Fruit fly (Drosophila melanogaster): ENCODE measurements around the gene rictor.

- TF ChIP-seq Myc (optimal IDR thresholded peaks at IDR 0.05) (no peak), insv (optimal IDR thresholded peaks at IDR 0.05) (no peak), psq (optimal IDR thresholded peaks at IDR 0.05) (no peak)
These were observed 26.7 kb upstream of the rictor start for dm6 chrX:19287784-19288183.

Measured in Kc167 (cell line).